Fruit fly (Drosophila melanogaster) whole organism, embryonic: ENCODE data around the gene CG7860.
A peak's percentile ranks its signal among the peaks of the same experiment; 100 is the strongest.

Source experiments
- CG13894 ChIP-seq: fragments of 200-800 bp; sonication (Bioruptor generic); optimal IDR thresholded peaks from 3 replicates; lab custom pipeline; 2018; ENCODE audit warnings: missing biosample characterization, mild to moderate bottlenecking, missing genetic modification characterization, moderate library complexity
- CG18476 ChIP-seq: fragments of 200-800 bp; sonication (Bioruptor generic); optimal IDR thresholded peaks from 2 replicates; lab custom pipeline; 2016; ENCODE audit warnings: missing biosample characterization, mild to moderate bottlenecking, missing genetic modification characterization
- CG4617 ChIP-seq: fragments of 200-800 bp; sonication (Bioruptor generic); optimal IDR thresholded peaks from 3 replicates; lab custom pipeline; 2016; ENCODE audit warnings: missing biosample characterization, missing genetic modification characterization, borderline replicate concordance
- CG8281 ChIP-seq: fragments of 200-800 bp; sonication (Bioruptor generic); optimal IDR thresholded peaks from 2 replicates; lab custom pipeline; 2018; ENCODE audit warnings: missing biosample characterization, mild to moderate bottlenecking, missing genetic modification characterization, moderate library complexity
- maf-S ChIP-seq: fragments of 200-800 bp; sonication (Bioruptor generic); optimal IDR thresholded peaks from 2 replicates; lab custom pipeline; 2016; ENCODE audit warnings: missing biosample characterization, missing genetic modification characterization
- nerfin-2 ChIP-seq: fragments of 200-800 bp; sonication (Bioruptor generic); IDR thresholded peaks from 2 replicates; pipeline ENCODE4 v1.3.6; 2022; ENCODE audit warnings: missing biosample characterization, missing genetic modification characterization; ENCODE audit not compliant: partially characterized antibody
- sqz ChIP-seq: fragments of 200-800 bp; sonication (Bioruptor generic); optimal IDR thresholded peaks from 3 replicates; lab custom pipeline; 2018; ENCODE audit warnings: missing biosample characterization, mild to moderate bottlenecking, missing genetic modification characterization

DNA sequence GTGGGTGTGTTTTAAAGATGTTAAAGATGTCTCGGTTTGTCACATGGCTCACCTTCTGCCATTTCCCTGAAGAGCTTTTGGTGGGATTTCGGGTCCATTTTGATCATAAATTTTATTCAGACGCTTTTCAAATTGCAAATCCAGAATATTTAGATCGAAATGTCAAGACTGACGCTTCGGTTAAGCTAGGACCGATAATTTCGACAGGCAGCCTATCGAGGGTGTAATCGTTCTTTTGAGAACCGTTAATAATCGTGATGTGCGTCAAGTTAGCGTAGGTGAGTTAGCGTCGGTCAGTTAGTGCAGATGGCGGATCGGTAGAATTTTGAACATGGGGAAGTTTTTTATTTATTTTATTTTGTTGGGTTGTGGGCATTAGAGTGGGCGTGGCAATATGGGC, 6.8 kb downstream of the CG7860 start, which contains the start of gene CG42299:
- TF ChIP-seq nerfin-2 (GFP tag; lab: Robert Waterston, UW): peak; percentile 66
- TF ChIP-seq CG8281 (tag; lab: Kevin White, UChicago): no peak
- TF ChIP-seq sqz (GFP tag; lab: Kevin White, UChicago): no peak
- TF ChIP-seq CG18476 (GFP tag; lab: Kevin White, UChicago): no peak
- no peak for TF ChIP-seq CG4617 (GFP tag; lab: Kevin White, UChicago)
- no peak for TF ChIP-seq CG13894 (tag; lab: Kevin White, UChicago)
- TF ChIP-seq maf-S (GFP tag; lab: Kevin White, UChicago): no peak
